Worm (Caenorhabditis elegans) whole organism, L1 larva: Measurements from ENCODE around the gene R13A5.11.

Source experiments
- C16A3.4 ChIP-seq: fragments of 150-350 bp; optimal IDR thresholded peaks from 2 replicates; lab custom pipeline; 2014; ENCODE audit warnings: missing biosample characterization, missing genetic modification characterization
- F16B12.6 ChIP-seq: fragments of 150-350 bp; optimal IDR thresholded peaks from 2 replicates; lab custom pipeline; 2014; ENCODE audit warnings: missing biosample characterization, missing genetic modification characterization
- blmp-1 ChIP-seq: fragments of 150-350 bp; optimal IDR thresholded peaks from 2 replicates; lab custom pipeline; 2014; ENCODE audit warnings: missing biosample characterization, missing genetic modification characterization
- ceh-63 ChIP-seq: fragments of 200-800 bp; sonication (Bioruptor generic); optimal IDR thresholded peaks from 2 replicates; lab custom pipeline; 2018; ENCODE audit warnings: mild to moderate bottlenecking, missing genetic modification characterization, missing compliant biosample characterization
- ceh-8 ChIP-seq: fragments of 200-800 bp; sonication (Bioruptor generic); optimal IDR thresholded peaks from 2 replicates; lab custom pipeline; 2018; ENCODE audit warnings: mild to moderate bottlenecking, missing genetic modification characterization, moderate library complexity, missing compliant biosample characterization
- ceh-88 ChIP-seq: fragments of 200-800 bp; sonication (Bioruptor generic); IDR thresholded peaks from 2 replicates; pipeline ENCODE4 v1.3.6; 2022; ENCODE audit warnings: missing genetic modification characterization, missing compliant biosample characterization
- ceh-90 ChIP-seq: sonication (generic microtip); optimal IDR thresholded peaks from 2 replicates; lab custom pipeline; 2016; ENCODE audit warnings: missing genetic modification characterization, missing compliant biosample characterization
- dsc-1 ChIP-seq: sonication (generic microtip); optimal IDR thresholded peaks from 2 replicates; lab custom pipeline; 2016; ENCODE audit warnings: mild to moderate bottlenecking, missing genetic modification characterization, missing compliant biosample characterization
- efl-1 ChIP-seq, 4 experiments: fragments of 150-350 bp; optimal IDR thresholded peaks in 3 of 4; peaks in 1 of 4; 1 replicate in 1 of 4; 2 replicates in 3 of 4; lab custom pipeline; 2014; ENCODE audit warnings: missing biosample characterization in 2 of 4, missing genetic modification characterization in 2 of 4, missing genetic modification reagents in 2 of 4
- egl-27 ChIP-seq, 2 experiments: fragments of 150-350 bp in 1 of 2; sonication (generic microtip); optimal IDR thresholded peaks; 3 replicates each; lab custom pipeline; 2017 to 2018; ENCODE audit warnings: missing biosample characterization in 2 of 2, missing genetic modification characterization in 2 of 2, missing genetic modification reagents in 2 of 2
- isw-1 ChIP-seq: fragments of 200-800 bp; sonication (Bioruptor generic); IDR thresholded peaks from 2 replicates; pipeline ENCODE4 v1.3.6; 2022; ENCODE audit warnings: missing genetic modification characterization, missing compliant biosample characterization
- lin-14 ChIP-seq: fragments of 200-800 bp; sonication (Bioruptor generic); optimal IDR thresholded peaks from 2 replicates; lab custom pipeline; 2018; ENCODE audit warnings: mild to moderate bottlenecking, missing genetic modification characterization, moderate library complexity, missing compliant biosample characterization
- lin-35 ChIP-seq, 2 experiments: fragments of 150-350 bp; optimal IDR thresholded peaks; 2 replicates each; lab custom pipeline; 2014; ENCODE audit warnings: missing biosample characterization in 2 of 2, missing genetic modification characterization in 2 of 2, missing genetic modification reagents in 2 of 2
- lin-39 ChIP-seq: fragments of 150-350 bp; optimal IDR thresholded peaks from 2 replicates; lab custom pipeline; 2014; ENCODE audit warnings: missing biosample characterization, missing genetic modification reagents, missing genetic modification characterization
- lsy-2 ChIP-seq, 2 experiments: fragments of 150-350 bp; optimal IDR thresholded peaks; 2 replicates each; lab custom pipeline; 2014; ENCODE audit warnings: missing biosample characterization in 2 of 2, missing genetic modification characterization in 2 of 2
- mab-9 ChIP-seq: fragments of 200-800 bp; sonication (Bioruptor generic); IDR thresholded peaks from 2 replicates; pipeline ENCODE4 v1.3.6; 2022; ENCODE audit warnings: missing genetic modification reagents, missing genetic modification characterization, missing compliant biosample characterization
- mef-2 ChIP-seq: fragments of 150-350 bp; optimal IDR thresholded peaks from 2 replicates; lab custom pipeline; 2014; ENCODE audit warnings: missing biosample characterization, missing genetic modification characterization
- mep-1 ChIP-seq: fragments of 150-350 bp; optimal IDR thresholded peaks from 2 replicates; lab custom pipeline; 2014; ENCODE audit warnings: missing biosample characterization, missing genetic modification characterization
- nhr-11 ChIP-seq: fragments of 150-350 bp; optimal IDR thresholded peaks from 2 replicates; lab custom pipeline; 2014; ENCODE audit warnings: missing biosample characterization, missing genetic modification characterization
- nhr-19 ChIP-seq: fragments of 200-800 bp; sonication (Bioruptor generic); conservative IDR thresholded peaks from 2 replicates; pipeline ENCODE4 v1.3.6; 2022; ENCODE audit warnings: missing genetic modification characterization, missing compliant biosample characterization
- nhr-20 ChIP-seq: sonication (generic microtip); optimal IDR thresholded peaks from 2 replicates; lab custom pipeline; 2016; ENCODE audit warnings: mild to moderate bottlenecking, missing genetic modification characterization, missing compliant biosample characterization
- nhr-237 ChIP-seq: fragments of 150-350 bp; optimal IDR thresholded peaks from 2 replicates; lab custom pipeline; 2014; ENCODE audit warnings: missing biosample characterization, missing genetic modification characterization
- nhr-71 ChIP-seq: sonication (generic microtip); optimal IDR thresholded peaks from 2 replicates; lab custom pipeline; 2016; ENCODE audit warnings: mild to moderate bottlenecking, missing genetic modification characterization, moderate library complexity, missing compliant biosample characterization
- nhr-77 ChIP-seq: fragments of 150-350 bp; optimal IDR thresholded peaks from 2 replicates; lab custom pipeline; 2014; ENCODE audit warnings: missing biosample characterization, missing genetic modification characterization
- nhr-85 ChIP-seq: sonication (generic microtip); peaks from one replicate; lab custom pipeline; 2016; ENCODE audit warnings: missing genetic modification characterization, inconsistent platforms, missing compliant biosample characterization
- pag-3 ChIP-seq: sonication (generic microtip); optimal IDR thresholded peaks from 2 replicates; lab custom pipeline; 2017; ENCODE audit warnings: missing genetic modification characterization, mild to moderate bottlenecking, missing compliant biosample characterization, antibody characterized with exemption, borderline replicate concordance; ENCODE audit not compliant: insufficient read depth
- pax-3 ChIP-seq: fragments of 200-800 bp; sonication (Bioruptor generic); optimal IDR thresholded peaks from 2 replicates; lab custom pipeline; 2018; ENCODE audit warnings: mild to moderate bottlenecking, missing genetic modification characterization, moderate library complexity, missing compliant biosample characterization
- pqm-1 ChIP-seq: sonication (generic microtip); optimal IDR thresholded peaks from 3 replicates; lab custom pipeline; 2017; ENCODE audit warnings: missing biosample characterization, missing genetic modification characterization
- rnt-1 ChIP-seq: sonication (generic microtip); optimal IDR thresholded peaks from 2 replicates; lab custom pipeline; 2016; ENCODE audit warnings: mild to moderate bottlenecking, missing genetic modification characterization, moderate library complexity, missing compliant biosample characterization
- snpc-4 ChIP-seq: fragments of 150-350 bp; optimal IDR thresholded peaks from 2 replicates; lab custom pipeline; 2014; ENCODE audit warnings: missing biosample characterization, missing genetic modification characterization
- snu-23 ChIP-seq: sonication (generic microtip); optimal IDR thresholded peaks from 2 replicates; lab custom pipeline; 2016; ENCODE audit warnings: missing genetic modification characterization, missing compliant biosample characterization
- tbx-2 ChIP-seq: sonication (generic microtip); optimal IDR thresholded peaks from 2 replicates; lab custom pipeline; 2016; ENCODE audit warnings: missing genetic modification characterization, missing compliant biosample characterization
- unc-130 ChIP-seq: fragments of 150-350 bp; optimal IDR thresholded peaks from 2 replicates; lab custom pipeline; 2017; ENCODE audit warnings: missing biosample characterization, missing genetic modification characterization, inconsistent platforms
- unc-30 ChIP-seq: sonication (generic microtip); optimal IDR thresholded peaks from 2 replicates; lab custom pipeline; 2017; ENCODE audit warnings: missing biosample characterization, missing genetic modification characterization
- xbp-1 ChIP-seq: sonication (generic microtip); optimal IDR thresholded peaks from 2 replicates; lab custom pipeline; 2016; ENCODE audit warnings: missing genetic modification characterization, missing compliant biosample characterization
- ztf-11 ChIP-seq, 2 experiments: sonication (generic microtip); optimal IDR thresholded peaks; 2 replicates each; lab custom pipeline; 2016 to 2017; ENCODE audit warnings: missing genetic modification characterization in 2 of 2, missing biosample characterization in 1 of 2, missing compliant biosample characterization in 1 of 2

The R13A5.11 gene

ce11 chrIII:7548963-7549362, 44.2 kb downstream of the R13A5.11 start:
- TF ChIP-seq pag-3: peak; percentile 52
- no peak for TF ChIP-seq lin-39 (tag; lab: Kevin White, UChicago)
- no peak for TF ChIP-seq mef-2 (tag; lab: Kevin White, UChicago)
- TF ChIP-seq egl-27 (tag; optimal IDR thresholded peaks at IDR 0.05; lab: Kevin White, UChicago): no peak
- TF ChIP-seq nhr-19: 0 out of 2 replicates have a peak, but pooled peaks have one; percentile 9
- TF ChIP-seq nhr-71: peak; percentile 30
- TF ChIP-seq ceh-88 (GFP tag; lab: Robert Waterston, UW): no peak
- peak; percentile 75 for TF ChIP-seq lin-14 (GFP tag; lab: Kevin White, UChicago)
- peak; percentile 20 for TF ChIP-seq rnt-1 (tag; lab: Kevin White, UChicago)
- TF ChIP-seq nhr-77 (tag; lab: Kevin White, UChicago): no peak
- TF ChIP-seq mab-9: no peak
- TF ChIP-seq blmp-1 (tag; lab: Kevin White, UChicago): no peak
- TF ChIP-seq, all 84 proteins: peak for 5

ce11 chrIII:7545189-7545588, 47.9 kb downstream of the R13A5.11 start:
- TF ChIP-seq pqm-1 (tag; lab: Kevin White, UChicago) (no peak), nhr-11 (no peak), nhr-20 (tag; lab: Kevin White, UChicago) (no peak), rnt-1 (tag; lab: Kevin White, UChicago) (peak; percentile 47), mab-9 (no peak), lin-14 (GFP tag; lab: Kevin White, UChicago) (peak; percentile 32), lin-35 (GFP tag; optimal IDR thresholded peaks at IDR 0.05; lab: Kevin White, UChicago) (no peak), mep-1 (tag; lab: Kevin White, UChicago) (no peak), lsy-2 (tag; optimal IDR thresholded peaks at IDR 0.05; lab: Kevin White, UChicago) (peak in 1 of 2 experiments; percentile 15), ceh-63 (GFP tag; lab: Kevin White, UChicago) (no peak), ztf-11 (tag; optimal IDR thresholded peaks at IDR 0.05; lab: Kevin White, UChicago) (no peak), unc-30 (tag; lab: Kevin White, UChicago) (no peak), ceh-8 (GFP tag; lab: Kevin White, UChicago) (no peak), nhr-71 (peak; percentile 6), snu-23 (GFP tag; lab: Kevin White, UChicago) (peak; percentile 3), pax-3 (no peak)
- TF ChIP-seq, all 84 proteins: peak for 5

- TF ChIP-seq ceh-90 (no peak), efl-1 (optimal IDR thresholded peaks at IDR 0.05; lab: Kevin White, UChicago) (peak in 1 of 2 experiments; percentile 23), efl-1 (GFP tag; optimal IDR thresholded peaks at IDR 0.05 in 1 of 2; lab: Kevin White, UChicago) (peak in 1 of 2 experiments; percentile 70), nhr-77 (tag; lab: Kevin White, UChicago) (no peak), pag-3 (peak; percentile 83), nhr-20 (tag; lab: Kevin White, UChicago) (peak; percentile 14), nhr-71 (peak; percentile 48), mep-1 (tag; lab: Kevin White, UChicago) (peak; percentile 35), dsc-1 (peak; percentile 16), tbx-2 (tag; lab: Kevin White, UChicago) (no peak), nhr-85 (tag; lab: Kevin White, UChicago) (peak; percentile 76), blmp-1 (tag; lab: Kevin White, UChicago) (peak; percentile 88), snpc-4 (no peak), rnt-1 (tag; lab: Kevin White, UChicago) (peak; percentile 50), lin-14 (GFP tag; lab: Kevin White, UChicago) (peak; percentile 64), C16A3.4 (tag; lab: Kevin White, UChicago) (peak; percentile 27), snu-23 (GFP tag; lab: Kevin White, UChicago) (peak; percentile 24), F16B12.6 (tag; lab: Kevin White, UChicago) (no peak), xbp-1 (tag; lab: Kevin White, UChicago) (no peak), unc-130 (tag; lab: Kevin White, UChicago) (peak; percentile 25), lsy-2 (tag; optimal IDR thresholded peaks at IDR 0.05; lab: Kevin White, UChicago) (peak; percentile 42 to 45)
Observed at ce11 chrIII:7544211-7544610, 48.9 kb downstream of the R13A5.11 start.

- TF ChIP-seq isw-1 (GFP tag; lab: Robert Waterston, UW) (no peak), lin-35 (GFP tag; optimal IDR thresholded peaks at IDR 0.05; lab: Kevin White, UChicago) (no peak), mep-1 (tag; lab: Kevin White, UChicago) (no peak), mab-9 (no peak), lsy-2 (tag; optimal IDR thresholded peaks at IDR 0.05; lab: Kevin White, UChicago) (no peak), nhr-237 (tag; lab: Kevin White, UChicago) (no peak)
Observed at ce11 chrIII:7542037-7542436, 51.1 kb downstream of the R13A5.11 start.
